Fruit fly (Drosophila melanogaster): ENCODE data around the gene CG15715.
A peak's percentile ranks its signal among the peaks of the same experiment; 100 is the strongest.

The CG15715 gene

dm6 chr3L:15816143-15816487 lies 21.2 kb downstream of the CG15715 start, which contains the start of gene fwe (continued):
- TF ChIP-seq wor (GFP tag; IDR thresholded peaks at IDR 0.05) (no peak), Dref (GFP tag; IDR thresholded peaks at IDR 0.05) (peak; percentile 78), Hr78 (GFP tag; optimal IDR thresholded peaks at IDR 0.05) (no peak), hb (GFP tag; IDR thresholded peaks at IDR 0.05; ENCODE audit: partially characterized antibody) (peak; percentile 9; the same call in 1 of the 3 replicates), nerfin-2 (GFP tag; IDR thresholded peaks at IDR 0.05; ENCODE audit: partially characterized antibody) (peak; percentile 19), CG30020 (tag; optimal IDR thresholded peaks at IDR 0.05) (no peak), chinmo (GFP tag; IDR thresholded peaks at IDR 0.05; ENCODE audit: partially characterized antibody) (peak; percentile 35; the same call in 1 of the 4 replicates), ssp (GFP tag; IDR thresholded peaks at IDR 0.05) (no peak), Sry-δ (GFP tag; optimal IDR thresholded peaks at IDR 0.05) (no peak)

- TF ChIP-seq D (optimal IDR thresholded peaks at IDR 0.05): no peak
- peak; percentile 61 for TF ChIP-seq D (GFP tag; optimal IDR thresholded peaks at IDR 0.05)
- peak; percentile 2 for TF ChIP-seq pnt (GFP tag; optimal IDR thresholded peaks at IDR 0.05)
- no peak for TF ChIP-seq HLHmδ (GFP tag; optimal IDR thresholded peaks at IDR 0.05)
- TF ChIP-seq CG11504 (tag; optimal IDR thresholded peaks at IDR 0.05): peak; percentile 79
- TF ChIP-seq CG10543 (GFP tag; optimal IDR thresholded peaks at IDR 0.05): peak; percentile 59
- TF ChIP-seq CG1602 (GFP tag; optimal IDR thresholded peaks at IDR 0.05): peak; percentile 60
- TF ChIP-seq CG15269 (tag; optimal IDR thresholded peaks at IDR 0.05): peak; percentile 80
- no peak for TF ChIP-seq CG9215 (GFP tag; IDR thresholded peaks at IDR 0.05)
- peak; percentile 56; the same call in 1 of the 2 replicates for TF ChIP-seq E2f1 (GFP tag; IDR thresholded peaks at IDR 0.05)
- TF ChIP-seq CG7745 (tag; optimal IDR thresholded peaks at IDR 0.05): no peak
- no peak for TF ChIP-seq ham (GFP tag; IDR thresholded peaks at IDR 0.05)
- TF ChIP-seq H2.0 (GFP tag; IDR thresholded peaks at IDR 0.05): no peak
- no peak for TF ChIP-seq Nf-YA (GFP tag; IDR thresholded peaks at IDR 0.05)
- TF ChIP-seq Fer3 (tag; optimal IDR thresholded peaks at IDR 0.05): peak; percentile 61
- TF ChIP-seq CG10431 (GFP tag; optimal IDR thresholded peaks at IDR 0.05): peak; percentile 17
- TF ChIP-seq D19B (GFP tag; optimal IDR thresholded peaks at IDR 0.05): peak; percentile 62
- TF ChIP-seq CG1647 (GFP tag; optimal IDR thresholded peaks at IDR 0.05): no peak
- peak; percentile 70 for TF ChIP-seq CG6683 (GFP tag; optimal IDR thresholded peaks at IDR 0.05)
- no peak for TF ChIP-seq usp (GFP tag; optimal IDR thresholded peaks at IDR 0.05)
- no peak for TF ChIP-seq jigr1 (GFP tag; IDR thresholded peaks at IDR 0.05)
- no peak for TF ChIP-seq dm (GFP tag; optimal IDR thresholded peaks at IDR 0.05)
- TF ChIP-seq CG33557 (GFP tag; optimal IDR thresholded peaks at IDR 0.05): peak; percentile 32
- TF ChIP-seq zen (tag; optimal IDR thresholded peaks at IDR 0.05): peak; percentile 44
- TF ChIP-seq dati (GFP tag; IDR thresholded peaks at IDR 0.05): no peak
- no peak for TF ChIP-seq hb (GFP tag; IDR thresholded peaks at IDR 0.05; ENCODE audit: partially characterized antibody)
- TF ChIP-seq CG3163 (GFP tag; optimal IDR thresholded peaks at IDR 0.05): no peak
- no peak for TF ChIP-seq CG34224 (GFP tag; IDR thresholded peaks at IDR 0.05; ENCODE audit: partially characterized antibody)
- peak; percentile 63 for TF ChIP-seq CG2875 (GFP tag; optimal IDR thresholded peaks at IDR 0.05)
- peak; percentile 59 for TF ChIP-seq CG6765 (GFP tag; optimal IDR thresholded peaks at IDR 0.05)
- TF ChIP-seq CG11723 (GFP tag; optimal IDR thresholded peaks at IDR 0.05): peak; percentile 38
- TF ChIP-seq aop (GFP tag; IDR thresholded peaks at IDR 0.05): no peak
- TF ChIP-seq CG14860 (GFP tag; IDR thresholded peaks at IDR 0.05; ENCODE audit: partially characterized antibody): no peak
- TF ChIP-seq Tbp (GFP tag; optimal IDR thresholded peaks at IDR 0.05): no peak
- TF ChIP-seq lmd (GFP tag; IDR thresholded peaks at IDR 0.05): no peak; the same call in 1 of the 2 replicates
- TF ChIP-seq CG13894 (tag; optimal IDR thresholded peaks at IDR 0.05): peak; percentile 80
- no peak for TF ChIP-seq CG8290 (GFP tag; optimal IDR thresholded peaks at IDR 0.05)
- no peak for TF ChIP-seq CG8290 (tag; optimal IDR thresholded peaks at IDR 0.05)
- no peak; the same call in 1 of the 2 replicates for TF ChIP-seq ttk (GFP tag; IDR thresholded peaks at IDR 0.05)
- TF ChIP-seq CG5953 (GFP tag; IDR thresholded peaks at IDR 0.05): peak; percentile 23; the same call in 1 of the 2 replicates
Measured at dm6 chr3L:15815353-15816142, 21.7 kb downstream of the CG15715 start.

All from whole organism, embryonic.